Worm (Caenorhabditis elegans): ENCODE results near the gene F45D11.7.
"Not testable (repeated sequence)": the region's sequence is repeated elsewhere in the genome, so short reads cannot be mapped to it uniquely, and the experiment has no call there.

Gene F45D11.7

DNA sequence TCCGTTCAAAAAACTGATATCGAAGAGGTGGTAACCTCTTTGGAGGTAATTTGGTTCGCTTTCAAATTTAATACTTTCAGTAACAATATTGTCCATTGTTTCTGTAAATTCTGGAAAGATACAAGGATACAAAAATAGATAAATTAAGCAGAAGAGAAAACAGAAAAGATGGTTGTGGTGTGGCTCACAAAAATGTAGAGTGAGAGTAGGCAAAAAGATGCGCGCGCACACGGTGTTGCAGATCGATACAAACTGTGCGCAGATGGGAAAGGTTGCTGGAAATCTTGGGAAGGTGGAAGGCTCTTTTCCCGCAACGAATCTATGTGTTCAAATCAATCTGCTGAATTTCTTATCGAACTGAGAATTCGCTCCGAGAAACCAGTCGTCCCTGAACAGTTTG, 30.4 kb downstream of the F45D11.7 start, which contains the start of gene btb-11:
TSS of gene btb-11 (minus strand) at position 101 of the 400 bp plus-strand sequence.
- not testable (repeated sequence) for TF ChIP-seq klf-2 (GFP tag; conservative IDR thresholded peaks at IDR 0.05); tab-1 (GFP tag; IDR thresholded peaks at IDR 0.05); ztf-23 (GFP tag; IDR thresholded peaks at IDR 0.05)

DNA sequence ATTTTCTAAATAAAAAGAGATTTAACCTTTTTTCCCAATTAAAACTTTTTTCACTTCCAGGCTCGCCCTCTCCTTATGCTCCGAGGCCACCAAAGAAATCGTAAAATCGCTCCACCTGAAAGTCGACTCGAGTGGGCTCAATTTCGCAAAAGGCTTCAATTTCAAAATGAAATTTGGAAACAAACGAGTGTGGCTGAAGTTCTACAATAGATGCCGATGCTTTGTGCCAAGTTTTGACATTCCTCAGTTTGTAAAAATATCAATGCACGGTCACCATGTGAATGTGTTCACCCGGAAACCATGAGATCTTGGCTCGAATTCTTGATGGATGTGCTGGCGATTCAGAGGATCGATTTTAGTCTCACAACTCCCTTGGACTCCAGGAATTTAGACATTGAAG, 32.3 kb downstream of the F45D11.7 start, which contains the start of gene M01D1.12:
TSS of gene M01D1.12 (plus strand) at position 301 of the 400 bp plus-strand sequence.
- TF ChIP-seq ref-1 (GFP tag; conservative IDR thresholded peaks at IDR 0.05) (no peak), med-1 (GFP tag; optimal IDR thresholded peaks at IDR 0.05; ENCODE audit: insufficient read depth) (no peak), klf-2 (GFP tag; conservative IDR thresholded peaks at IDR 0.05) (no peak), ztf-23 (GFP tag; IDR thresholded peaks at IDR 0.05) (no peak)

DNA sequence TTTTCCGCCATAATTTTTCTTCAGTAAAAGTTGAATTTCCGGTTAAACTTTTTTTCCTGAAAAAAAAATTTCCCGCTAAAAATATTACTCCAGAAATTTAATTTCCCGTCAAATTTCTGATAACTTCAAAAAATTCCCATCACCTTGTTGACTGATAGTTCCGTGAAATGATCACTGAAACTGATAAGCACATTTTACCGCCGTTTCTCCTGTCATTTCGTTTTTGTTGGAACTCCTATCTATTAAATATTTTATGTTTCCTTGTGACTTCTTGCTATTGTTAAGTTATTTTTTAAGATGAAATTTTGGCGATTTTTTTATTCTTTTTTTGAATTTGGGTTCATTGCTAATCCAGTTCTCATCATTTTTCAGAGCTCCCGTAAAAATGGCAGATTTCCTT, 34.3 kb downstream of the F45D11.7 start, which contains the start of gene math-34:
TSS of gene math-34 (plus strand) at position 371 of the 400 bp plus-strand sequence.
- TF ChIP-seq klf-2 (GFP tag; conservative IDR thresholded peaks at IDR 0.05) (no peak), ztf-29 (GFP tag; IDR thresholded peaks at IDR 0.05) (no peak), med-1 (GFP tag; optimal IDR thresholded peaks at IDR 0.05; ENCODE audit: insufficient read depth) (no peak), tab-1 (GFP tag; IDR thresholded peaks at IDR 0.05) (no peak), T22C8.4 (GFP tag; IDR thresholded peaks at IDR 0.05) (no peak)

DNA sequence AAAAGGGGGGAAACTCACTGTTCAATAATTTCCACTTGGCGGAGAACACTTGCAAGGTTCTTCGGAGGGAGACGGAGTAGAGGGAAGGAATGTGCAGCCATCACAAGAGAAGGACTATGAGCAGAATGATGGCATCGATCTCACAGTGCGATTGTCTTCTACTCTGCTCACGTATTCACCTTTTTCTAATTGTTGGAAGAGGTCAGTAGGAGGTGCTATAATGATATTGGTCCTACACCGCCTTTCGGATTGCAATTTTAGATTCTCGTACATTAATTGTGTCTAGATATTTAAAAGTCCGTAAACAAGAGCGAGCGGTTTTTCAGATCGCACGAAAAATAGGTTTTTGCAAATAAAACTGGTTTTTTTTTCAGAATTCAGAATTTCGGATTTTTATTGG, 46.1 kb downstream of the F45D11.7 start, which contains the start of gene fbxb-39:
TSS of gene fbxb-39 (minus strand) at position 101 of the 400 bp plus-strand sequence.
- no peak for TF ChIP-seq ztf-29 (GFP tag; IDR thresholded peaks at IDR 0.05)

DNA sequence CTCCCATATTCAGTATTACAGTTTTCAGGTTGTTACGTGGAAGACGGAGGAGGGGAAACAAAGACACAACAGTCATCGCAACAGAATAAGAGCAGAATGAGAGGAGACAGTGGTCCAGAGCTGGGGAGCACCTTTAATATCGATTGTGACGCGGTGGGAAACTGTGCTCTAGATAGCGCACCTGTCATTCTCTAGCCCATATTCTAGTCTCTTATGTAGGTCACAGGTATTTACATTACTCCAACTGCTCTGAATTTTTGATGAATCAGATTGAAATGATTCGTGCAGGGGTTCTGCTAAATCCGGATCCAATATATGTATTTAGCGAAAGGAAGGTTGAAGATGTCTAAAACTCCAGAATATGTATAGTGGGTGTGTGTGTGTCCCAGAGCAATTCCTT, 47.9 kb downstream of the F45D11.7 start, which contains the start of gene fbxb-41:
TSS of gene fbxb-41 (minus strand) at position 101 of the 400 bp plus-strand sequence.
- no peak for TF ChIP-seq T22C8.4 (GFP tag; IDR thresholded peaks at IDR 0.05)
- TF ChIP-seq klf-2 (GFP tag; conservative IDR thresholded peaks at IDR 0.05), result no peak
- TF ChIP-seq ztf-23 (GFP tag; IDR thresholded peaks at IDR 0.05), result no peak
- TF ChIP-seq tab-1 (GFP tag; IDR thresholded peaks at IDR 0.05), result no peak

DNA sequence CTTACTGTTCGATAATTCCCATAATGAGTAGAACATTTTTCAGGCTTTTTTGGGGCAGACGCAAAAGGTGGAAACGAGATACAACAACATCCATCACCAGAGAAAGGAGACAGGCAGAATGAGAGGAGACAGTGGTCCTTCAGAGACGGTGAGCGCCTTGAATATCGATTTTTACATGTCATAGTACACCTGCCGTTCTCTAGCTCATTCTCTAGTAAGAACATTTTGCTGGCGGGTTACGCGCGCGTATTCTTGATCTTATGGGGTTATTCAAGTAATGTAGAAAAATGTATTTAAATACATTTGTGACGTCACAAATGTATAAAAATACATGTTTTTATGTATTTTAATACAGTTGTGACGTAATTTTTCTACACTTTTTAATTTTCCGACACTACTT, 49.6 kb downstream of the F45D11.7 start, which contains the start of gene fbxb-45:
TSS of gene fbxb-45 (minus strand) at position 101 of the 400 bp plus-strand sequence.
- TF ChIP-seq T22C8.4 (GFP tag; IDR thresholded peaks at IDR 0.05), result peak; percentile 58
